Fruit fly (Drosophila melanogaster): ENCODE results near the gene Cyp4ae1.

The Cyp4ae1 gene

DNA sequence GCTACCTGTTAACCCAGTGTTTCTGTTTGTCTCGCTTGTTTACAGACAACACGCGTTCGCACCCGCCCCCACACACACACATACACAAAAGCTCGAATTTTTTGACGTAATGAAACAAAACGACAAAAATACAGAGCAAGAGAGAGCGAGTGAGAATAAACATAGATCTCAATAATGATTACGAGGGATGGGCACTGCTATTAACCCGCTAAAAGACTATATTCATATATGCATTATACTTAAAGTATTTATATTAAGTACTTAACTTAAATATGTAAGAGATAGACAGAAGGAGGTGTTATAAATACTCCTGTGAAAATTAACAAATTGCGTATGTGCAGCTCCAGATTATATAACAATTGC, 37.0 kb upstream of the Cyp4ae1 start (continued):
- TF ChIP-seq CrebB (tag; optimal IDR thresholded peaks at IDR 0.05) (peak; percentile 55), CG4730 (GFP tag; IDR thresholded peaks at IDR 0.05) (0 out of 2 replicates have a peak, but pooled peaks have one; percentile 22), vnd (GFP tag; IDR thresholded peaks at IDR 0.05; ENCODE audit: partially characterized antibody) (no peak), sd (tag; optimal IDR thresholded peaks at IDR 0.05) (peak; percentile 46), Blimp-1 (GFP tag; optimal IDR thresholded peaks at IDR 0.05) (peak; percentile 36), CG10565 (GFP tag; optimal IDR thresholded peaks at IDR 0.05) (no peak), sim (GFP tag; IDR thresholded peaks at IDR 0.05) (no peak), Sry-δ (GFP tag; optimal IDR thresholded peaks at IDR 0.05) (no peak), CG11093 (GFP tag; IDR thresholded peaks at IDR 0.05) (no peak; the same call in 2 of the 3 replicates), row (GFP tag; IDR thresholded peaks at IDR 0.05) (peak; percentile 74), dimm (GFP tag; IDR thresholded peaks at IDR 0.05) (no peak), CG2199 (GFP tag; IDR thresholded peaks at IDR 0.05) (no peak), Hr51 (GFP tag; optimal IDR thresholded peaks at IDR 0.05) (peak; percentile 46 to 57), Lhr (GFP tag; optimal IDR thresholded peaks at IDR 0.05) (no peak), CG8944 (GFP tag; optimal IDR thresholded peaks at IDR 0.05) (no peak), chinmo (GFP tag; IDR thresholded peaks at IDR 0.05; ENCODE audit: partially characterized antibody) (no peak), btn (GFP tag; optimal IDR thresholded peaks at IDR 0.05) (no peak), CoRest (tag; optimal IDR thresholded peaks at IDR 0.05) (peak; percentile 50), Dip2 (GFP tag; IDR thresholded peaks at IDR 0.05) (no peak), Nf-YB (GFP tag; optimal IDR thresholded peaks at IDR 0.05) (peak; percentile 8), hkb (optimal IDR thresholded peaks at IDR 0.05) (no peak), hkb (GFP tag; IDR thresholded peaks at IDR 0.05) (peak; percentile 48), zfh1 (GFP tag; IDR thresholded peaks at IDR 0.05) (0 out of 3 replicates have a peak, but pooled peaks have one; percentile 10), zen2 (GFP tag; IDR thresholded peaks at IDR 0.05; ENCODE audit: partially characterized antibody) (no peak), Adf1 (GFP tag; IDR thresholded peaks at IDR 0.05) (no peak), MBD-R2 (GFP tag; IDR thresholded peaks at IDR 0.05) (peak; percentile 16; the same call in 1 of the 2 replicates), PHDP (tag; optimal IDR thresholded peaks at IDR 0.05) (peak; percentile 54), hth (optimal IDR thresholded peaks at IDR 0.05) (no peak), Trl (optimal IDR thresholded peaks at IDR 0.05) (no peak), Trl (GFP tag; optimal IDR thresholded peaks at IDR 0.05) (peak; percentile 43), CG31365 (tag; optimal IDR thresholded peaks at IDR 0.05) (peak; percentile 53), YL-1 (GFP tag; optimal IDR thresholded peaks at IDR 0.05) (peak; percentile 25), CG17568 (GFP tag; optimal IDR thresholded peaks at IDR 0.05) (peak; percentile 70), CG10979 (tag; optimal IDR thresholded peaks at IDR 0.05) (no peak), Deaf1 (tag; optimal IDR thresholded peaks at IDR 0.05) (no peak), CG17361 (GFP tag; IDR thresholded peaks at IDR 0.05) (0 out of 3 replicates have a peak, but pooled peaks have one; percentile 49), zf30C (GFP tag; optimal IDR thresholded peaks at IDR 0.05) (no peak), Mes4 (GFP tag; optimal IDR thresholded peaks at IDR 0.05) (no peak), CG11085 (GFP tag; IDR thresholded peaks at IDR 0.05) (0 out of 2 replicates have a peak, but pooled peaks have one; percentile 15), CG30403 (GFP tag; optimal IDR thresholded peaks at IDR 0.05) (peak; percentile 48), Hr3 (GFP tag; optimal IDR thresholded peaks at IDR 0.05) (peak; percentile 3), zen (tag; optimal IDR thresholded peaks at IDR 0.05) (no peak), cato (GFP tag; optimal IDR thresholded peaks at IDR 0.05; ENCODE audit: borderline replicate concordance) (no peak), Hmx (GFP tag; optimal IDR thresholded peaks at IDR 0.05) (no peak), otp (GFP tag; IDR thresholded peaks at IDR 0.05) (0 out of 3 replicates have a peak, but pooled peaks have one; percentile 35), Atf-2 (GFP tag; optimal IDR thresholded peaks at IDR 0.05) (no peak), TFAM (GFP tag; optimal IDR thresholded peaks at IDR 0.05) (no peak), CG17359 (tag; optimal IDR thresholded peaks at IDR 0.05) (peak; percentile 55), mam (GFP tag; optimal IDR thresholded peaks at IDR 0.05) (no peak), CG5245 (GFP tag; optimal IDR thresholded peaks at IDR 0.05) (no peak), ems (GFP tag; optimal IDR thresholded peaks at IDR 0.05) (no peak), Dbx (GFP tag; IDR thresholded peaks at IDR 0.05) (peak; percentile 63; the same call in 2 of the 3 replicates)
